Fruit fly (Drosophila melanogaster) whole organism, embryonic: ENCODE data around the gene CG2794.

Experiments
- Aef1 ChIP-seq: fragments of 200-800 bp; sonication (Bioruptor generic); IDR thresholded peaks from 3 replicates; pipeline ENCODE4 v1.3.6; 2022; ENCODE audit warnings: missing biosample characterization, missing genetic modification characterization
- CG10543 ChIP-seq: fragments of 200-800 bp; sonication (Bioruptor generic); optimal IDR thresholded peaks from 3 replicates; lab custom pipeline; 2017; ENCODE audit warnings: missing biosample characterization, mild to moderate bottlenecking, missing genetic modification characterization, moderate library complexity
- CG11696 ChIP-seq: fragments of 200-800 bp; sonication (Bioruptor generic); IDR thresholded peaks from 2 replicates; pipeline ENCODE4 v1.3.6; 2022; ENCODE audit warnings: missing biosample characterization, missing genetic modification characterization
- CG13424 ChIP-seq: fragments of 200-800 bp; sonication (Bioruptor generic); optimal IDR thresholded peaks from 2 replicates; lab custom pipeline; 2019; ENCODE audit warnings: missing biosample characterization, mild to moderate bottlenecking, missing genetic modification characterization, moderate library complexity
- CG14860 ChIP-seq: fragments of 200-800 bp; sonication (Bioruptor generic); IDR thresholded peaks from 3 replicates; pipeline ENCODE4 v1.3.6; 2022; ENCODE audit warnings: missing biosample characterization, missing genetic modification characterization; ENCODE audit not compliant: partially characterized antibody
- CG15011 ChIP-seq: fragments of 200-800 bp; sonication (Bioruptor generic); optimal IDR thresholded peaks from 3 replicates; lab custom pipeline; 2018; ENCODE audit warnings: missing biosample characterization, mild to moderate bottlenecking, missing genetic modification characterization
- CG1529 ChIP-seq: fragments of 200-800 bp; sonication (Bioruptor generic); optimal IDR thresholded peaks from 3 replicates; lab custom pipeline; 2018; ENCODE audit warnings: missing biosample characterization, missing genetic modification characterization
- CG1647 ChIP-seq: fragments of 200-800 bp; sonication (Bioruptor generic); optimal IDR thresholded peaks from 3 replicates; lab custom pipeline; 2016; ENCODE audit warnings: missing biosample characterization, missing genetic modification characterization
- CG17361 ChIP-seq: fragments of 200-800 bp; sonication (Bioruptor generic); IDR thresholded peaks from 3 replicates; pipeline ENCODE4 v1.3.6; 2022; ENCODE audit warnings: missing biosample characterization, missing genetic modification characterization
- CG17568 ChIP-seq: fragments of 200-800 bp; sonication (Bioruptor generic); optimal IDR thresholded peaks from 2 replicates; lab custom pipeline; 2018; ENCODE audit warnings: missing biosample characterization, mild to moderate bottlenecking, missing genetic modification characterization, moderate library complexity
- CG18619 ChIP-seq: fragments of 200-800 bp; sonication (Bioruptor generic); optimal IDR thresholded peaks from 3 replicates; lab custom pipeline; 2017; ENCODE audit warnings: missing biosample characterization, mild to moderate bottlenecking, missing genetic modification characterization
- CG3281 ChIP-seq: fragments of 200-800 bp; sonication (Bioruptor generic); optimal IDR thresholded peaks from 3 replicates; lab custom pipeline; 2017; ENCODE audit warnings: missing biosample characterization, mild to moderate bottlenecking, missing genetic modification characterization
- CG3726 ChIP-seq: fragments of 200-800 bp; sonication (Bioruptor generic); IDR thresholded peaks from 3 replicates; pipeline ENCODE4, ENCODE4 v1.3.6; 2022; ENCODE audit warnings: missing biosample characterization, missing genetic modification characterization
- CG4820 ChIP-seq: fragments of 200-800 bp; sonication (Bioruptor generic); optimal IDR thresholded peaks from 3 replicates; lab custom pipeline; 2016; ENCODE audit warnings: missing biosample characterization, missing genetic modification characterization
- CG6689 ChIP-seq: fragments of 200-800 bp; sonication (Bioruptor generic); IDR thresholded peaks from 2 replicates; pipeline ENCODE4 v1.3.6; 2022; ENCODE audit warnings: missing biosample characterization, missing genetic modification characterization
- CG6791 ChIP-seq: fragments of 200-800 bp; sonication (Bioruptor generic); IDR thresholded peaks from 3 replicates; pipeline ENCODE4 v1.3.6; 2022; ENCODE audit warnings: missing biosample characterization, missing genetic modification characterization; ENCODE audit not compliant: partially characterized antibody
- CG7372 ChIP-seq: fragments of 200-800 bp; sonication (Bioruptor generic); IDR thresholded peaks from 2 replicates; pipeline ENCODE4 v1.3.6; 2022; ENCODE audit warnings: missing biosample characterization, missing genetic modification characterization
- CG9215 ChIP-seq: fragments of 200-800 bp; sonication (Bioruptor generic); IDR thresholded peaks from 2 replicates; pipeline ENCODE4 v1.3.6; 2022; ENCODE audit warnings: missing biosample characterization, missing genetic modification characterization
- CoRest ChIP-seq: fragments of 200-800 bp; sonication (Bioruptor generic); optimal IDR thresholded peaks from 3 replicates; lab custom pipeline; 2018; ENCODE audit warnings: missing biosample characterization, mild to moderate bottlenecking, missing genetic modification characterization, moderate library complexity
- D19A ChIP-seq: fragments of 200-800 bp; optimal IDR thresholded peaks from 3 replicates; lab custom pipeline; 2019; ENCODE audit warnings: missing biosample characterization, mild to moderate bottlenecking, missing genetic modification characterization, moderate library complexity
- H2.0 ChIP-seq: fragments of 200-800 bp; sonication (Bioruptor generic); IDR thresholded peaks from 2 replicates; pipeline ENCODE4 v1.3.6; 2022; ENCODE audit warnings: missing biosample characterization, missing genetic modification characterization
- HLH54F ChIP-seq: fragments of 200-800 bp; sonication (Bioruptor generic); optimal IDR thresholded peaks from 3 replicates; lab custom pipeline; 2016; ENCODE audit warnings: missing biosample characterization, missing genetic modification characterization
- Mes4 ChIP-seq: fragments of 200-800 bp; sonication (Bioruptor generic); optimal IDR thresholded peaks from 2 replicates; lab custom pipeline; 2016; ENCODE audit warnings: missing biosample characterization, missing genetic modification characterization
- Oaz ChIP-seq: fragments of 200-800 bp; sonication (Bioruptor generic); IDR thresholded peaks from 2 replicates; pipeline ENCODE4 v1.3.6; 2022; ENCODE audit warnings: missing biosample characterization, missing genetic modification characterization
- Xrp1 ChIP-seq: fragments of 200-800 bp; sonication (Bioruptor generic); IDR thresholded peaks from 2 replicates; pipeline ENCODE4 v1.3.6; 2022; ENCODE audit warnings: missing biosample characterization, missing genetic modification characterization
- ab ChIP-seq: fragments of 200-800 bp; sonication (Bioruptor generic); optimal IDR thresholded peaks from 2 replicates; lab custom pipeline; 2016; ENCODE audit warnings: missing biosample characterization, missing genetic modification characterization
- amos ChIP-seq: fragments of 200-800 bp; sonication (Bioruptor generic); IDR thresholded peaks from 2 replicates; pipeline ENCODE4 v1.3.6; 2022; ENCODE audit warnings: missing biosample characterization, missing genetic modification characterization; ENCODE audit not compliant: partially characterized antibody
- ase ChIP-seq: fragments of 200-800 bp; sonication (Bioruptor generic); IDR thresholded peaks from 3 replicates; pipeline ENCODE4 v1.3.6; 2022; ENCODE audit warnings: missing biosample characterization, missing genetic modification characterization
- ato ChIP-seq: fragments of 200-800 bp; sonication (Bioruptor generic); IDR thresholded peaks from 2 replicates; pipeline ENCODE4 v1.3.6; 2022; ENCODE audit warnings: missing biosample characterization, missing genetic modification characterization; ENCODE audit not compliant: partially characterized antibody
- bowl ChIP-seq: fragments of 200-800 bp; sonication (Bioruptor generic); IDR thresholded peaks from 2 replicates; pipeline ENCODE4 v1.3.6; 2022; ENCODE audit warnings: missing biosample characterization, missing genetic modification characterization
- cad ChIP-seq: fragments of >200 bp; optimal IDR thresholded peaks from 2 replicates; lab custom pipeline; 2017; ENCODE audit warnings: missing biosample characterization, missing genetic modification characterization
- dan ChIP-seq: fragments of 200-800 bp; sonication (Bioruptor generic); IDR thresholded peaks from 2 replicates; pipeline ENCODE4 v1.3.6; 2022; ENCODE audit warnings: missing biosample characterization, missing genetic modification characterization
- danr ChIP-seq: fragments of 200-800 bp; sonication (Bioruptor generic); IDR thresholded peaks from 2 replicates; pipeline ENCODE4 v1.3.6; 2022; ENCODE audit warnings: missing biosample characterization, missing genetic modification characterization
- fd96Cb ChIP-seq: fragments of 200-800 bp; sonication (Bioruptor generic); optimal IDR thresholded peaks from 2 replicates; lab custom pipeline; 2018; ENCODE audit warnings: missing biosample characterization, mild to moderate bottlenecking, missing genetic modification characterization, moderate library complexity
- fu2 ChIP-seq: fragments of 200-800 bp; sonication (Bioruptor generic); optimal IDR thresholded peaks from 2 replicates; lab custom pipeline; 2016; ENCODE audit warnings: missing biosample characterization, missing genetic modification characterization
- gsb ChIP-seq: fragments of 200-800 bp; sonication (Bioruptor generic); IDR thresholded peaks from 2 replicates; pipeline ENCODE4 v1.3.6; 2022; ENCODE audit warnings: missing biosample characterization, missing genetic modification characterization
- jumu ChIP-seq: fragments of 200-800 bp; sonication (Bioruptor generic); optimal IDR thresholded peaks from 3 replicates; lab custom pipeline; 2016; ENCODE audit warnings: missing biosample characterization, missing genetic modification characterization
- knrl ChIP-seq: fragments of 200-800 bp; sonication (Bioruptor generic); IDR thresholded peaks from 3 replicates; pipeline ENCODE4 v1.3.6; 2022; ENCODE audit warnings: missing biosample characterization, missing genetic modification characterization; ENCODE audit not compliant: partially characterized antibody
- maf-S ChIP-seq: fragments of 200-800 bp; sonication (Bioruptor generic); optimal IDR thresholded peaks from 2 replicates; lab custom pipeline; 2016; ENCODE audit warnings: missing biosample characterization, missing genetic modification characterization
- mld ChIP-seq: fragments of 200-800 bp; sonication (Bioruptor generic); IDR thresholded peaks from 3 replicates; pipeline ENCODE4 v1.3.6; 2022; ENCODE audit warnings: missing biosample characterization, missing genetic modification characterization; ENCODE audit not compliant: partially characterized antibody
- nom ChIP-seq: fragments of 200-800 bp; sonication (Bioruptor generic); optimal IDR thresholded peaks from 2 replicates; lab custom pipeline; 2017; ENCODE audit warnings: missing biosample characterization, missing genetic modification characterization, mild to moderate bottlenecking, moderate library complexity, missing genetic modification reagents
- pfk ChIP-seq: fragments of 200-800 bp; sonication (Bioruptor generic); optimal IDR thresholded peaks from 2 replicates; lab custom pipeline; 2018; ENCODE audit warnings: missing biosample characterization, mild to moderate bottlenecking, missing genetic modification characterization, moderate library complexity
- seq ChIP-seq: fragments of 200-800 bp; sonication (Bioruptor generic); IDR thresholded peaks from 2 replicates; pipeline ENCODE4 v1.3.6; 2022; ENCODE audit warnings: missing biosample characterization, missing genetic modification characterization
- stc ChIP-seq: fragments of 200-800 bp; sonication (Bioruptor generic); IDR thresholded peaks from 2 replicates; pipeline ENCODE4 v1.3.6; 2022; ENCODE audit warnings: missing biosample characterization, missing genetic modification characterization
- tap ChIP-seq: fragments of 200-800 bp; optimal IDR thresholded peaks from 3 replicates; lab custom pipeline; 2019; ENCODE audit warnings: missing biosample characterization, mild to moderate bottlenecking, missing genetic modification characterization, moderate library complexity
- tll ChIP-seq, 2 experiments: fragments of 200-800 bp in 1 of 2; fragments of >200 bp in 1 of 2; sonication (Bioruptor generic) in 1 of 2; optimal IDR thresholded peaks; 2 replicates each; lab custom pipeline; 2017 to 2019; ENCODE audit warnings: missing biosample characterization in 2 of 2, missing genetic modification characterization in 2 of 2, mild to moderate bottlenecking in 1 of 2, moderate library complexity in 1 of 2
- unpg ChIP-seq: fragments of 200-800 bp; sonication (Bioruptor generic); optimal IDR thresholded peaks from 3 replicates; lab custom pipeline; 2018; ENCODE audit warnings: missing biosample characterization, mild to moderate bottlenecking, missing genetic modification characterization, moderate library complexity
- wdn ChIP-seq: fragments of 200-800 bp; sonication (Bioruptor generic); IDR thresholded peaks from 2 replicates; pipeline ENCODE4 v1.3.6; 2022; ENCODE audit warnings: missing biosample characterization, missing genetic modification characterization
- wor ChIP-seq: fragments of 200-800 bp; sonication (Bioruptor generic); IDR thresholded peaks from 2 replicates; pipeline ENCODE4 v1.3.6; 2022; ENCODE audit warnings: missing biosample characterization, missing genetic modification characterization

The CG2794 gene

DNA sequence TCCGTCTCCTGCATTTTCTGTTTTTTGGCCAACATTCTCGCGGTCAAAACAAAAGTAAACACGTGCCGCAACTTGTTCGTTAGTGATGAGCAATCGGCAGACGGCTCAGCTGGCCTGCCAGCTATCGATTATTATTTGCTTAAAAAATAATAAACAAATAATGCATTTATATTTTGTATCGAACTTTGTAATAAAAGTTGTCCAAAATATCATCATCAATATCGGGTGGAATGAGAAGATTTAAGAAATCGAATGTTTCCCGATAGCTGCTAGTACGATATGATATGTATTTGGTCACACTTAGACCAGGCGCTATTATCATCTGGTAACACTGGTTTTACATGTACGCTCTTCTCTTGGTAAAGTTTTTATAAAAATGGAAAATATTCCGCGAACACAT, 4.1 kb downstream of the CG2794 start, which contains the start of the genes Nle and Sf3b1 (continued):
- TF ChIP-seq bowl (GFP tag; lab: Robert Waterston, UW) (no peak), CG6791 (GFP tag; lab: Robert Waterston, UW) (peak; percentile 85), pfk (GFP tag; lab: Kevin White, UChicago) (no peak), tap (tag; lab: Kevin White, UChicago) (no peak), Aef1 (no peak), ato (GFP tag; lab: Robert Waterston, UW) (peak; percentile 70), maf-S (GFP tag; lab: Kevin White, UChicago) (peak; percentile 13)

DNA sequence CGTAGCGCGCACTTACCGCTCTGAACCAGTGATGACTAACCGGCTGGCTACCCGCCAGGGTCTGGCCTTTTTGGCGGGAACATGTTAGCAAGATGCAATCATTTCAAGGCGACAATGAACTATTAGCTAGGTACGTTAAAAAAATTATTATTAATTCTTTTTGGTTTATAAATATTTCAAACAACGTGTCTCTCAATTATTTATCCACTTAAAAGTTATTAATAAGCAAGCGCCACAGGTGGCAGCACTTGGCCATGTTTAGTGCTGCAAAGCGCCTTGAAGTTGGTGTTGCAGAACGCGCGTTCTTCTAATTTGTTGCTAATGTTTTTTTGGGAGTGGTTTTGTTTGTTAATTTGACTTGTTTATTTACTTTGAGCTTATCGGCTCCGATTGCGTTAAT, 10.3 kb downstream of the CG2794 start, which contains the start of the genes Ipk2 and cold:
Gene Ipk2 (minus strand): TSS at position 39 of the 400 bp plus-strand sequence.
Gene cold (plus strand): TSS at position 66 of the 400 bp plus-strand sequence.
- TF ChIP-seq CG1529 (GFP tag; lab: Kevin White, UChicago) = peak; percentile 50
- TF ChIP-seq Mes4 (GFP tag; lab: Kevin White, UChicago) = peak; percentile 48
- peak; percentile 75 for TF ChIP-seq CG1647 (GFP tag; lab: Kevin White, UChicago)
- TF ChIP-seq danr = peak; percentile 41; the same call in 1 of the 2 replicates
- TF ChIP-seq CG18619 (GFP tag; lab: Kevin White, UChicago) = peak; percentile 85
- TF ChIP-seq CG14860 (GFP tag; lab: Robert Waterston, UW) = no peak
- no peak for TF ChIP-seq mld (GFP tag; lab: Robert Waterston, UW)
- TF ChIP-seq unpg = peak; percentile 78
- peak; percentile 50 for TF ChIP-seq fd96Cb (tag; lab: Kevin White, UChicago)
- peak; percentile 74 for TF ChIP-seq CG6689 (GFP tag; lab: Robert Waterston, UW)
- TF ChIP-seq knrl = peak; percentile 41; the same call in 1 of the 3 replicates
- TF ChIP-seq stc = no peak
- no peak for TF ChIP-seq CG15011 (GFP tag; lab: Kevin White, UChicago)
- no peak for TF ChIP-seq Oaz (GFP tag; lab: Robert Waterston, UW)
- TF ChIP-seq dan (GFP tag; lab: Robert Waterston, UW) = no peak
- 0 out of 2 replicates have a peak, but pooled peaks have one; percentile 5 for TF ChIP-seq gsb (GFP tag; lab: Robert Waterston, UW)
- TF ChIP-seq CG3281 (GFP tag; lab: Kevin White, UChicago) = peak; percentile 83
- TF ChIP-seq HLH54F (GFP tag; lab: Kevin White, UChicago) = peak; percentile 87
- TF ChIP-seq CG9215 = peak; percentile 80
- TF ChIP-seq CoRest (tag; lab: Kevin White, UChicago) = peak; percentile 89
- peak; percentile 79 for TF ChIP-seq jumu
- peak; percentile 86 for TF ChIP-seq CG10543 (GFP tag; lab: Kevin White, UChicago)
- TF ChIP-seq nom (GFP tag; lab: Kevin White, UChicago) = peak; percentile 70
- TF ChIP-seq Xrp1 = peak; percentile 80
- TF ChIP-seq wor (GFP tag; lab: Robert Waterston, UW) = peak; percentile 68
- peak; percentile 12 to 46 for TF ChIP-seq tll (GFP tag; optimal IDR thresholded peaks at IDR 0.05; lab: Kevin White, UChicago)
- TF ChIP-seq ab (GFP tag; lab: Kevin White, UChicago) = peak; percentile 67
- peak; percentile 33; the same call in 1 of the 3 replicates for TF ChIP-seq CG3726
- TF ChIP-seq fu2 (GFP tag; lab: Kevin White, UChicago) = peak; percentile 79
- TF ChIP-seq D19A (tag; lab: Kevin White, UChicago) = no peak
- TF ChIP-seq ase (GFP tag; lab: Robert Waterston, UW) = no peak
- TF ChIP-seq CG4820 (GFP tag; lab: Kevin White, UChicago) = peak; percentile 81
- TF ChIP-seq CG13424 (tag; lab: Kevin White, UChicago) = peak; percentile 81
- peak; percentile 59 for TF ChIP-seq wdn (GFP tag; lab: Robert Waterston, UW)
- TF ChIP-seq CG11696 = no peak
- no peak for TF ChIP-seq seq (GFP tag; lab: Robert Waterston, UW)
- no peak for TF ChIP-seq cad (GFP tag; lab: Kevin White, UChicago)
- TF ChIP-seq H2.0 (GFP tag; lab: Robert Waterston, UW) = peak; percentile 59
- peak; percentile 87 for TF ChIP-seq CG17361 (GFP tag; lab: Robert Waterston, UW)
- no peak for TF ChIP-seq CG17568
- TF ChIP-seq CG7372 = peak; percentile 66
- TF ChIP-seq amos (GFP tag; lab: Robert Waterston, UW) = no peak; the same call in 1 of the 2 replicates
